Worm (Caenorhabditis elegans): ENCODE measurements around the gene tofu-2.

DNA sequence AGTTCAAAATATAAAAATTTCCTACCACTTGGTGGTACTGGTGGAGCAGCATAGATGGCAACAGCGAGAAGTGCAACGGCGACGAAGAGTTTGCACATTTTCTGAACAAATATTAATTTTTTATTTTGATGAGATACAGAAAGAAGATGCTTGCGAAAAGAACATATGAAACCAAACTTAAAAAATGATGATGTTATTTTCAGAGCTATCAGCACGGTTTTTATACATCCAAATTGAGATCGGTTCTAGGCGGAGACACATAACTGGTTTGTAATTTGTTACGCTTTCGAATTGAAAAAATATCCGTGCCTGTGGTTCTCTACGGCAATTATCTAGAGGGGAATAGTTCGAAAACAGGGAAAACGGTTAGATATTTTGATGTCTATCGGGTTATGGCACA is 2.1 kb upstream of the tofu-2 start, which contains the start of gene txt-17:
- TF ChIP-seq sea-2 (GFP tag; IDR thresholded peaks at IDR 0.05) (no peak), ceh-58 (GFP tag; IDR thresholded peaks at IDR 0.05) (no peak), let-526 (GFP tag; IDR thresholded peaks at IDR 0.05) (no peak), rpc-1 (optimal IDR thresholded peaks at IDR 0.05) (no peak), rpc-1 (tag; optimal IDR thresholded peaks at IDR 0.05) (no peak), hmg-20 (GFP tag; IDR thresholded peaks at IDR 0.05) (no peak), unc-62 (GFP tag; optimal IDR thresholded peaks at IDR 0.05) (no peak), pha-4 (tag; optimal IDR thresholded peaks at IDR 0.05) (no peak)

All from whole organism, young adult.